Worm (Caenorhabditis elegans) whole organism, late embryonic: ENCODE results near the gene acl-14.

ENCODE experiments used
- C38D4.7 ChIP-seq: fragments of 200-800 bp; sonication (Bioruptor generic); optimal IDR thresholded peaks from 2 replicates; lab custom pipeline; 2018; ENCODE audit warnings: mild to moderate bottlenecking, missing genetic modification characterization, moderate library complexity, missing compliant biosample characterization
- F13H6.1 ChIP-seq: sonication (generic microtip); optimal IDR thresholded peaks from 2 replicates; lab custom pipeline; 2016; ENCODE audit warnings: missing genetic modification characterization, missing compliant biosample characterization
- K02D7.2 ChIP-seq: sonication (generic microtip); optimal IDR thresholded peaks from 2 replicates; lab custom pipeline; 2017; ENCODE audit warnings: mild to moderate bottlenecking, missing genetic modification characterization, missing compliant biosample characterization
- T23F11.4 ChIP-seq: fragments of 200-800 bp; sonication (Bioruptor generic); optimal IDR thresholded peaks from 2 replicates; lab custom pipeline; 2018; ENCODE audit warnings: mild to moderate bottlenecking, missing genetic modification characterization, missing compliant biosample characterization
- Y22D7AL.16 ChIP-seq: sonication (generic microtip); optimal IDR thresholded peaks from 2 replicates; lab custom pipeline; 2016; ENCODE audit warnings: missing genetic modification characterization, missing compliant biosample characterization
- ahr-1 ChIP-seq: sonication (generic microtip); optimal IDR thresholded peaks from 2 replicates; lab custom pipeline; 2016; ENCODE audit warnings: missing genetic modification characterization, missing compliant biosample characterization
- ceh-14 ChIP-seq: sonication (generic microtip); optimal IDR thresholded peaks from 2 replicates; lab custom pipeline; 2016; ENCODE audit warnings: missing genotype, missing genetic modification characterization, missing compliant biosample characterization
- ceh-19 ChIP-seq: fragments of 200-800 bp; sonication (Bioruptor generic); optimal IDR thresholded peaks from 2 replicates; lab custom pipeline; 2018; ENCODE audit warnings: mild to moderate bottlenecking, missing genetic modification characterization, missing compliant biosample characterization
- ceh-2 ChIP-seq: sonication (generic microtip); optimal IDR thresholded peaks from 2 replicates; lab custom pipeline; 2016; ENCODE audit warnings: missing genotype, missing genetic modification characterization, missing compliant biosample characterization
- ceh-24 ChIP-seq: sonication (generic microtip); optimal IDR thresholded peaks from 2 replicates; lab custom pipeline; 2016; ENCODE audit warnings: mild to moderate bottlenecking, missing genetic modification characterization, missing compliant biosample characterization
- ceh-30 ChIP-seq: fragments of 150-350 bp; optimal IDR thresholded peaks from 2 replicates; lab custom pipeline; 2014; ENCODE audit warnings: missing biosample characterization, missing genetic modification characterization
- ceh-31 ChIP-seq: sonication (generic microtip); optimal IDR thresholded peaks from 2 replicates; lab custom pipeline; 2016; ENCODE audit warnings: missing genetic modification characterization, missing compliant biosample characterization
- ceh-34 ChIP-seq: sonication (generic microtip); optimal IDR thresholded peaks from 2 replicates; lab custom pipeline; 2016; ENCODE audit warnings: mild to moderate bottlenecking, missing genetic modification characterization, missing compliant biosample characterization
- ceh-45 ChIP-seq: fragments of 200-800 bp; sonication (Bioruptor generic); IDR thresholded peaks from 2 replicates; pipeline ENCODE4 v1.3.6; 2022; ENCODE audit warnings: missing genetic modification reagents, missing genetic modification characterization, missing compliant biosample characterization
- ceh-48 ChIP-seq: sonication (generic microtip); optimal IDR thresholded peaks from 2 replicates; lab custom pipeline; 2016; ENCODE audit warnings: missing genetic modification characterization, inconsistent platforms, missing compliant biosample characterization
- ceh-6 ChIP-seq: fragments of 200-800 bp; sonication (Bioruptor generic); optimal IDR thresholded peaks from 2 replicates; lab custom pipeline; 2018; ENCODE audit warnings: mild to moderate bottlenecking, missing genetic modification characterization, missing compliant biosample characterization
- ceh-9 ChIP-seq: sonication (generic microtip); optimal IDR thresholded peaks from 2 replicates; lab custom pipeline; 2016; ENCODE audit warnings: mild to moderate bottlenecking, missing genetic modification characterization, inconsistent platforms, missing compliant biosample characterization
- dve-1 ChIP-seq: sonication (generic microtip); optimal IDR thresholded peaks from 2 replicates; lab custom pipeline; 2017; ENCODE audit warnings: antibody characterized with exemption, mild to moderate bottlenecking, missing genetic modification characterization, missing compliant biosample characterization
- elt-2 ChIP-seq: sonication (generic microtip); optimal IDR thresholded peaks from 2 replicates; lab custom pipeline; 2016; ENCODE audit warnings: missing genetic modification reagents, missing genetic modification characterization, missing compliant biosample characterization
- ets-4 ChIP-seq: sonication (generic microtip); optimal IDR thresholded peaks from 2 replicates; lab custom pipeline; 2016; ENCODE audit warnings: missing genetic modification characterization, missing compliant biosample characterization
- eyg-1 ChIP-seq: sonication (generic microtip); optimal IDR thresholded peaks from 2 replicates; lab custom pipeline; 2016; ENCODE audit warnings: missing genotype, missing genetic modification characterization, missing compliant biosample characterization
- fax-1 ChIP-seq: sonication (generic microtip); optimal IDR thresholded peaks from 2 replicates; lab custom pipeline; 2016; ENCODE audit warnings: missing genotype, missing genetic modification characterization, missing compliant biosample characterization
- gmeb-2 ChIP-seq: sonication (generic microtip); optimal IDR thresholded peaks from 2 replicates; lab custom pipeline; 2016; ENCODE audit warnings: missing genetic modification characterization, inconsistent platforms, missing compliant biosample characterization
- hlh-13 ChIP-seq: fragments of 200-800 bp; sonication (Bioruptor generic); optimal IDR thresholded peaks from 2 replicates; lab custom pipeline; 2018; ENCODE audit warnings: mild to moderate bottlenecking, missing genetic modification characterization, missing compliant biosample characterization
- hlh-15 ChIP-seq: sonication (generic microtip); optimal IDR thresholded peaks from 2 replicates; lab custom pipeline; 2016; ENCODE audit warnings: missing genetic modification characterization, missing compliant biosample characterization
- hlh-30 ChIP-seq: sonication (generic microtip); optimal IDR thresholded peaks from 2 replicates; lab custom pipeline; 2017; ENCODE audit warnings: antibody characterized with exemption, missing genetic modification characterization, missing compliant biosample characterization; ENCODE audit not compliant: insufficient read depth
- hlh-6 ChIP-seq: sonication (generic microtip); optimal IDR thresholded peaks from 2 replicates; lab custom pipeline; 2016; ENCODE audit warnings: missing genotype, missing genetic modification characterization, missing compliant biosample characterization
- hlh-8 ChIP-seq: sonication (generic microtip); optimal IDR thresholded peaks from 2 replicates; lab custom pipeline; 2016; ENCODE audit warnings: missing genotype, missing genetic modification characterization, missing compliant biosample characterization
- lim-6 ChIP-seq: sonication (generic microtip); optimal IDR thresholded peaks from 2 replicates; lab custom pipeline; 2016; ENCODE audit warnings: missing genetic modification characterization, missing compliant biosample characterization
- lin-11 ChIP-seq: fragments of 200-800 bp; sonication (Bioruptor generic); optimal IDR thresholded peaks from 2 replicates; lab custom pipeline; 2018; ENCODE audit warnings: mild to moderate bottlenecking, missing genetic modification characterization, missing compliant biosample characterization
- nfya-1 ChIP-seq: sonication (generic microtip); optimal IDR thresholded peaks from 2 replicates; lab custom pipeline; 2017; ENCODE audit warnings: missing genetic modification characterization, mild to moderate bottlenecking, missing compliant biosample characterization, antibody characterized with exemption, moderate library complexity
- nhr-11 ChIP-seq: fragments of 150-350 bp; optimal IDR thresholded peaks from 2 replicates; lab custom pipeline; 2014; ENCODE audit warnings: missing biosample characterization, missing genetic modification characterization
- nhr-232 ChIP-seq: sonication (generic microtip); optimal IDR thresholded peaks from 2 replicates; lab custom pipeline; 2016; ENCODE audit warnings: missing genetic modification characterization, missing compliant biosample characterization
- npax-4 ChIP-seq: sonication (generic microtip); optimal IDR thresholded peaks from 2 replicates; lab custom pipeline; 2016; ENCODE audit warnings: missing genetic modification characterization, missing compliant biosample characterization
- odd-2 ChIP-seq: sonication (generic microtip); optimal IDR thresholded peaks from 2 replicates; lab custom pipeline; 2017; ENCODE audit warnings: antibody characterized with exemption, mild to moderate bottlenecking, missing genetic modification characterization, missing compliant biosample characterization
- pax-1 ChIP-seq: fragments of 150-350 bp; optimal IDR thresholded peaks from 2 replicates; lab custom pipeline; 2014; ENCODE audit warnings: missing biosample characterization, missing genetic modification characterization
- pha-4 ChIP-seq: fragments of 150-350 bp; optimal IDR thresholded peaks from 2 replicates; lab custom pipeline; 2018; ENCODE audit warnings: missing biosample characterization, missing genetic modification reagents, missing genetic modification characterization
- pqm-1 ChIP-seq: sonication (generic microtip); optimal IDR thresholded peaks from 2 replicates; lab custom pipeline; 2016; ENCODE audit warnings: missing genetic modification characterization, missing compliant biosample characterization
- ref-2 ChIP-seq: sonication (generic microtip); optimal IDR thresholded peaks from 2 replicates; lab custom pipeline; 2016; ENCODE audit warnings: missing genetic modification characterization, missing compliant biosample characterization
- rnt-1 ChIP-seq: sonication (generic microtip); optimal IDR thresholded peaks from 2 replicates; lab custom pipeline; 2016; ENCODE audit warnings: missing genetic modification characterization, missing compliant biosample characterization
- sox-4 ChIP-seq: sonication (generic microtip); optimal IDR thresholded peaks from 2 replicates; lab custom pipeline; 2017; ENCODE audit warnings: mild to moderate bottlenecking, missing genetic modification characterization, inconsistent platforms, missing compliant biosample characterization
- syd-9 ChIP-seq: sonication (generic microtip); optimal IDR thresholded peaks from 2 replicates; lab custom pipeline; 2016; ENCODE audit warnings: mild to moderate bottlenecking, missing genetic modification characterization, moderate library complexity, missing compliant biosample characterization
- tbx-2 ChIP-seq: sonication (generic microtip); optimal IDR thresholded peaks from 2 replicates; lab custom pipeline; 2016; ENCODE audit warnings: missing genetic modification characterization, missing compliant biosample characterization
- ttx-3 ChIP-seq: sonication (generic microtip); optimal IDR thresholded peaks from 2 replicates; lab custom pipeline; 2016; ENCODE audit warnings: missing genetic modification reagents, missing genetic modification characterization, missing compliant biosample characterization
- unc-3 ChIP-seq, 2 experiments: fragments of 200-800 bp in 1 of 2; sonication (Bioruptor generic) in 1 of 2; sonication (generic microtip) in 1 of 2; conservative IDR thresholded peaks in 1 of 2; optimal IDR thresholded peaks in 1 of 2; 2 replicates each; pipeline versions ENCODE4 v1.3.6 to Lab custom; 2016 to 2022; ENCODE audit warnings: missing compliant biosample characterization in 2 of 2, missing genetic modification characterization in 2 of 2, missing genetic modification reagents in 1 of 2
- unc-42 ChIP-seq: sonication (generic microtip); optimal IDR thresholded peaks from 2 replicates; lab custom pipeline; 2016; ENCODE audit warnings: missing genotype, missing genetic modification characterization, missing compliant biosample characterization
- unc-55 ChIP-seq: sonication (generic microtip); optimal IDR thresholded peaks from 2 replicates; lab custom pipeline; 2017; ENCODE audit warnings: missing biosample characterization, missing genetic modification reagents, missing genetic modification characterization
- zip-5 ChIP-seq: sonication (generic microtip); optimal IDR thresholded peaks from 2 replicates; lab custom pipeline; 2016; ENCODE audit warnings: missing genetic modification characterization, missing compliant biosample characterization
- ztf-16 ChIP-seq: sonication (generic microtip); optimal IDR thresholded peaks from 2 replicates; lab custom pipeline; 2017; ENCODE audit warnings: missing genetic modification characterization, missing compliant biosample characterization

acl-14 gene

ce11 chrV:9346804-9347203, 13.4 kb upstream of the acl-14 start, which contains the start of the genes K07B1.7 and try-5:
TSS of gene K07B1.7 (minus strand) at chrV:9346962.
TSS of gene try-5 (plus strand) at chrV:9347044.
- no peak for TF ChIP-seq ref-2 (tag; lab: Kevin White, UChicago)
- no peak for TF ChIP-seq zip-5
- TF ChIP-seq gmeb-2, result no peak
- TF ChIP-seq dve-1 (tag; lab: Kevin White, UChicago), result no peak
- TF ChIP-seq hlh-6 (tag; lab: Kevin White, UChicago), result no peak
- TF ChIP-seq ceh-6, result no peak
- TF ChIP-seq ttx-3 (tag; lab: Kevin White, UChicago), result no peak
- no peak for TF ChIP-seq hlh-15 (tag; lab: Kevin White, UChicago)
- TF ChIP-seq unc-3 (GFP tag; conservative IDR thresholded peaks at IDR 0.05; lab: Robert Waterston, UW), result no peak
- no peak for TF ChIP-seq unc-3 (tag; optimal IDR thresholded peaks at IDR 0.05; lab: Kevin White, UChicago)
- no peak for TF ChIP-seq nhr-11
- no peak for TF ChIP-seq ets-4
- TF ChIP-seq C38D4.7 (GFP tag; lab: Kevin White, UChicago), result no peak
- TF ChIP-seq hlh-30 (tag; lab: Kevin White, UChicago), result peak; percentile 3
- TF ChIP-seq npax-4 (tag; lab: Kevin White, UChicago), result no peak
- no peak for TF ChIP-seq ceh-30 (tag; lab: Kevin White, UChicago)
- no peak for TF ChIP-seq tbx-2
- peak; percentile 21 for TF ChIP-seq nfya-1 (tag; lab: Kevin White, UChicago)
- no peak for TF ChIP-seq rnt-1 (tag; lab: Kevin White, UChicago)
- TF ChIP-seq pax-1 (tag; lab: Kevin White, UChicago), result peak; percentile 47
- no peak for TF ChIP-seq Y22D7AL.16
- TF ChIP-seq ceh-31, result no peak
- TF ChIP-seq hlh-13 (GFP tag; lab: Kevin White, UChicago), result no peak
- no peak for TF ChIP-seq eyg-1 (tag; lab: Kevin White, UChicago)
- TF ChIP-seq T23F11.4 (GFP tag; lab: Kevin White, UChicago), result no peak
- no peak for TF ChIP-seq odd-2
- peak; percentile 41 for TF ChIP-seq unc-42
- TF ChIP-seq ceh-48 (tag; lab: Kevin White, UChicago), result peak; percentile 77
- TF ChIP-seq unc-55, result no peak
- no peak for TF ChIP-seq lim-6 (tag; lab: Kevin White, UChicago)
- no peak for TF ChIP-seq fax-1 (tag; lab: Kevin White, UChicago)
- TF ChIP-seq elt-2 (tag; lab: Kevin White, UChicago), result no peak
- TF ChIP-seq ceh-19, result no peak
- TF ChIP-seq sox-4, result no peak
- TF ChIP-seq pha-4, result no peak
- no peak for TF ChIP-seq lin-11 (tag; lab: Kevin White, UChicago)
- TF ChIP-seq hlh-8, result no peak
- TF ChIP-seq ahr-1 (tag; lab: Kevin White, UChicago), result no peak
- no peak for TF ChIP-seq pqm-1
- no peak for TF ChIP-seq ztf-16 (tag; lab: Kevin White, UChicago)
- TF ChIP-seq ceh-9 (tag; lab: Kevin White, UChicago), result no peak

- peak; percentile 71 for TF ChIP-seq Y22D7AL.16
- peak; percentile 93 for TF ChIP-seq ztf-16 (tag; lab: Kevin White, UChicago)
- 0 out of 2 replicates have a peak, but pooled peaks have one; percentile 48 for TF ChIP-seq ceh-45
- no peak for TF ChIP-seq odd-2
- TF ChIP-seq pax-1 (tag; lab: Kevin White, UChicago), result peak; percentile 84
- peak; percentile 95 for TF ChIP-seq syd-9 (tag; lab: Kevin White, UChicago)
- peak; percentile 70 for TF ChIP-seq K02D7.2
- peak; percentile 75 for TF ChIP-seq ttx-3 (tag; lab: Kevin White, UChicago)
- peak; percentile 98 for TF ChIP-seq pqm-1
- peak; percentile 34 for TF ChIP-seq nhr-232
- no peak for TF ChIP-seq hlh-15 (tag; lab: Kevin White, UChicago)
- peak; percentile 89 for TF ChIP-seq F13H6.1 (tag; lab: Kevin White, UChicago)
- TF ChIP-seq ref-2 (tag; lab: Kevin White, UChicago), result peak; percentile 100
- TF ChIP-seq T23F11.4 (GFP tag; lab: Kevin White, UChicago), result peak; percentile 90
- peak; percentile 97 for TF ChIP-seq ceh-14 (tag; lab: Kevin White, UChicago)
- peak; percentile 71 for TF ChIP-seq ceh-2 (tag; lab: Kevin White, UChicago)
- TF ChIP-seq eyg-1 (tag; lab: Kevin White, UChicago), result peak; percentile 75
- peak; percentile 57 for TF ChIP-seq lin-11 (tag; lab: Kevin White, UChicago)
- TF ChIP-seq hlh-13 (GFP tag; lab: Kevin White, UChicago), result peak; percentile 40
- peak; percentile 60 for TF ChIP-seq ceh-24
- no peak for TF ChIP-seq ceh-30 (tag; lab: Kevin White, UChicago)
- peak; percentile 100 for TF ChIP-seq ceh-34 (tag; lab: Kevin White, UChicago)
- no peak for TF ChIP-seq ahr-1 (tag; lab: Kevin White, UChicago)
Measured at ce11 chrV:9343629-9344624, 10.5 kb upstream of the acl-14 start, which contains the start of gene tos-1. TSS of gene tos-1 (minus strand) at chrV:9344203.
